Worm (Caenorhabditis elegans) whole organism, late embryonic: ENCODE measurements around the gene fbxb-107.

Experiments
- K09A11.1 ChIP-seq: sonication (generic microtip); optimal IDR thresholded peaks from 2 replicates; lab custom pipeline; 2017; ENCODE audit warnings: antibody characterized with exemption, mild to moderate bottlenecking, missing genetic modification characterization, missing compliant biosample characterization; ENCODE audit not compliant: insufficient read depth
- ama-1 ChIP-seq: fragments of 150-350 bp; optimal IDR thresholded peaks from 2 replicates; lab custom pipeline; 2014
- fkh-10 ChIP-seq: fragments of 150-350 bp; optimal IDR thresholded peaks from 2 replicates; lab custom pipeline; 2014; ENCODE audit warnings: missing biosample characterization, missing genetic modification reagents, missing genetic modification characterization
- nfya-1 ChIP-seq: sonication (generic microtip); optimal IDR thresholded peaks from 2 replicates; lab custom pipeline; 2017; ENCODE audit warnings: missing genetic modification characterization, mild to moderate bottlenecking, missing compliant biosample characterization, antibody characterized with exemption, moderate library complexity
- pha-2 ChIP-seq: sonication (generic microtip); optimal IDR thresholded peaks from 2 replicates; lab custom pipeline; 2017; ENCODE audit warnings: mild to moderate bottlenecking, missing genetic modification characterization, missing compliant biosample characterization
- pha-4 ChIP-seq: fragments of 150-350 bp; optimal IDR thresholded peaks from 2 replicates; lab custom pipeline; 2018; ENCODE audit warnings: missing biosample characterization, missing genetic modification reagents, missing genetic modification characterization

- no peak for TF ChIP-seq fkh-10 (GFP tag; lab: Kevin White, UChicago)
- TF ChIP-seq pha-2, result no peak
- no peak for TF ChIP-seq nfya-1
- TF ChIP-seq ama-1 (lab: Kevin White, UChicago), result no peak
- no peak for TF ChIP-seq pha-4 (tag; lab: Kevin White, UChicago)
- no peak for TF ChIP-seq K09A11.1
These were observed 17.2 kb upstream of the fbxb-107 start for ce11 chrII:2741405-2741804.
